Worm (Caenorhabditis elegans) whole organism, L4 larva: Measurements from ENCODE around the gene T09F3.4.

Experiments
- F10B5.3 ChIP-seq: sonication (generic microtip); optimal IDR thresholded peaks from 2 replicates; lab custom pipeline; 2016; ENCODE audit warnings: mild to moderate bottlenecking, missing genetic modification characterization, missing compliant biosample characterization
- F44E2.7 ChIP-seq: fragments of 200-800 bp; sonication (Bioruptor generic); IDR thresholded peaks from 2 replicates; pipeline ENCODE4 v2.1.2; 2022; ENCODE audit warnings: missing genetic modification characterization, missing compliant biosample characterization
- F49E8.2 ChIP-seq: sonication (generic microtip); optimal IDR thresholded peaks from 2 replicates; lab custom pipeline; 2016; ENCODE audit warnings: missing compliant biosample characterization, mild to moderate bottlenecking, missing genetic modification characterization, borderline replicate concordance
- R02D3.7 ChIP-seq: fragments of 150-350 bp; sonication (generic microtip); optimal IDR thresholded peaks from 3 replicates; lab custom pipeline; 2014; ENCODE audit warnings: missing biosample characterization, missing genetic modification characterization
- Y48G9A.11 ChIP-seq: fragments of 200-800 bp; sonication (Bioruptor generic); IDR thresholded peaks from 2 replicates; pipeline ENCODE4 v1.3.6; 2022; ENCODE audit warnings: missing genetic modification reagents, missing genetic modification characterization, missing compliant biosample characterization
- Y5F2A.4 ChIP-seq: fragments of 200-800 bp; sonication (Bioruptor generic); optimal IDR thresholded peaks from 2 replicates; lab custom pipeline; 2018; ENCODE audit warnings: mild to moderate bottlenecking, missing genetic modification characterization, missing compliant biosample characterization
- Y75B8A.6 ChIP-seq: fragments of 200-800 bp; sonication (Bioruptor generic); IDR thresholded peaks from 2 replicates; pipeline ENCODE4 v1.3.6; 2022; ENCODE audit warnings: missing genetic modification reagents, missing genetic modification characterization, missing compliant biosample characterization
- arid-1 ChIP-seq: fragments of 200-800 bp; sonication (Bioruptor generic); conservative IDR thresholded peaks from 2 replicates; pipeline ENCODE4 v1.3.6; 2022; ENCODE audit warnings: missing genetic modification reagents, missing genetic modification characterization, missing compliant biosample characterization
- ceh-32 ChIP-seq: sonication (generic microtip); optimal IDR thresholded peaks from 2 replicates; lab custom pipeline; 2016; ENCODE audit warnings: mild to moderate bottlenecking, missing genetic modification characterization, missing compliant biosample characterization; ENCODE audit not compliant: poor library complexity
- ceh-44 ChIP-seq: fragments of 200-800 bp; sonication (Bioruptor generic); IDR thresholded peaks from 2 replicates; pipeline ENCODE4 v1.3.6; 2022; ENCODE audit warnings: missing genetic modification reagents, missing genetic modification characterization, missing compliant biosample characterization
- ceh-62 ChIP-seq: sonication (generic microtip); optimal IDR thresholded peaks from 2 replicates; lab custom pipeline; 2017; ENCODE audit warnings: missing biosample characterization, missing genetic modification characterization
- ceh-82 ChIP-seq: sonication (generic microtip); optimal IDR thresholded peaks from 2 replicates; lab custom pipeline; 2017; ENCODE audit warnings: missing biosample characterization, missing genetic modification characterization
- ces-1 ChIP-seq: fragments of 150-350 bp; sonication (generic microtip); optimal IDR thresholded peaks from 4 replicates; lab custom pipeline; 2014; ENCODE audit warnings: missing biosample characterization, missing genetic modification reagents, missing genetic modification characterization
- daf-12 ChIP-seq: fragments of 150-350 bp; optimal IDR thresholded peaks from 2 replicates; lab custom pipeline; 2014; ENCODE audit warnings: missing biosample characterization, missing genetic modification reagents, missing genetic modification characterization
- daf-16 ChIP-seq, 3 experiments: sonication (generic microtip); optimal IDR thresholded peaks; 2 replicates each; lab custom pipeline; 2016 to 2017; ENCODE audit warnings: missing genetic modification characterization in 3 of 3, missing genetic modification reagents in 3 of 3, mild to moderate bottlenecking in 2 of 3, missing compliant biosample characterization in 2 of 3, missing biosample characterization in 1 of 3, moderate library complexity in 1 of 3
- daf-8 ChIP-seq: fragments of 200-800 bp; sonication (Bioruptor generic); IDR thresholded peaks from 2 replicates; pipeline ENCODE4 v1.3.6; 2022; ENCODE audit warnings: missing genetic modification characterization, missing compliant biosample characterization
- dmd-8 ChIP-seq: fragments of 200-800 bp; sonication (Bioruptor generic); IDR thresholded peaks from 2 replicates; pipeline ENCODE4 v1.3.6; 2022; ENCODE audit warnings: missing genetic modification characterization, missing compliant biosample characterization
- fkh-10 ChIP-seq: fragments of 150-350 bp; optimal IDR thresholded peaks from 2 replicates; lab custom pipeline; 2014; ENCODE audit warnings: missing biosample characterization, missing genetic modification reagents, missing genetic modification characterization
- fos-1 ChIP-seq: fragments of 150-350 bp; optimal IDR thresholded peaks from 2 replicates; lab custom pipeline; 2014; ENCODE audit warnings: missing biosample characterization, missing genetic modification characterization
- gei-8 ChIP-seq: fragments of 200-800 bp; sonication (Bioruptor generic); optimal IDR thresholded peaks from 2 replicates; lab custom pipeline; 2018; ENCODE audit warnings: mild to moderate bottlenecking, missing genetic modification characterization, missing compliant biosample characterization
- hlh-30 ChIP-seq: sonication (generic microtip); optimal IDR thresholded peaks from 2 replicates; lab custom pipeline; 2017; ENCODE audit warnings: antibody characterized with exemption, mild to moderate bottlenecking, missing genetic modification characterization, missing compliant biosample characterization; ENCODE audit not compliant: insufficient read depth
- lim-7 ChIP-seq: fragments of 200-800 bp; sonication (Bioruptor generic); IDR thresholded peaks from 2 replicates; pipeline ENCODE4 v1.3.6; 2022; ENCODE audit warnings: missing genetic modification characterization, missing compliant biosample characterization
- lin-1 ChIP-seq: fragments of 200-800 bp; sonication (Bioruptor generic); IDR thresholded peaks from 2 replicates; pipeline ENCODE4 v1.3.6; 2022; ENCODE audit warnings: missing genetic modification reagents, missing genetic modification characterization, missing compliant biosample characterization
- lin-15B ChIP-seq: fragments of 150-350 bp; sonication (generic microtip); optimal IDR thresholded peaks from 3 replicates; lab custom pipeline; 2014; ENCODE audit warnings: missing biosample characterization, missing genetic modification characterization
- lin-29 ChIP-seq: fragments of 200-800 bp; sonication (Bioruptor generic); IDR thresholded peaks from 2 replicates; pipeline ENCODE4 v1.3.6; 2022; ENCODE audit warnings: missing genetic modification reagents, missing genetic modification characterization, missing compliant biosample characterization
- lin-38 ChIP-seq: fragments of 200-800 bp; sonication (Bioruptor generic); IDR thresholded peaks from 2 replicates; pipeline ENCODE4 v1.3.6; 2022; ENCODE audit warnings: missing genetic modification reagents, missing genetic modification characterization, missing compliant biosample characterization
- lin-39 ChIP-seq: fragments of 150-350 bp; optimal IDR thresholded peaks from 2 replicates; lab custom pipeline; 2014; ENCODE audit warnings: missing biosample characterization, missing genetic modification reagents, missing genetic modification characterization
- lsy-2 ChIP-seq, 2 experiments: fragments of 150-350 bp in 1 of 2; sonication (generic microtip) in 1 of 2; optimal IDR thresholded peaks; 2 replicates each; lab custom pipeline; 2014 to 2017; ENCODE audit warnings: missing biosample characterization in 2 of 2, missing genetic modification characterization in 2 of 2
- madf-5 ChIP-seq, 2 experiments: fragments of 200-800 bp; sonication (Bioruptor generic); IDR thresholded peaks; 2 replicates each; pipeline ENCODE4 v1.3.6; 2022; ENCODE audit warnings: missing compliant biosample characterization in 2 of 2, missing genetic modification characterization in 2 of 2
- mdt-29 ChIP-seq: fragments of 200-800 bp; sonication (Bioruptor generic); IDR thresholded peaks from 2 replicates; pipeline ENCODE4 v1.3.6; 2022; ENCODE audit warnings: missing genetic modification reagents, missing genetic modification characterization, missing compliant biosample characterization
- mep-1 ChIP-seq: fragments of 150-350 bp; sonication (generic microtip); optimal IDR thresholded peaks from 3 replicates; lab custom pipeline; 2014; ENCODE audit warnings: missing biosample characterization, missing genetic modification characterization
- nhr-10 ChIP-seq: fragments of 150-350 bp; optimal IDR thresholded peaks from 2 replicates; lab custom pipeline; 2014; ENCODE audit warnings: missing biosample characterization, missing genetic modification characterization
- nhr-28 ChIP-seq: fragments of 150-350 bp; optimal IDR thresholded peaks from 2 replicates; lab custom pipeline; 2014; ENCODE audit warnings: missing biosample characterization, missing genetic modification characterization
- nhr-42 ChIP-seq: fragments of 200-800 bp; sonication (Bioruptor generic); IDR thresholded peaks from 2 replicates; pipeline ENCODE4 v1.3.6; 2022; ENCODE audit warnings: missing genetic modification characterization, missing compliant biosample characterization
- nhr-48 ChIP-seq: sonication (generic microtip); optimal IDR thresholded peaks from 2 replicates; lab custom pipeline; 2016; ENCODE audit warnings: mild to moderate bottlenecking, missing genetic modification characterization, missing compliant biosample characterization
- nhr-6 ChIP-seq: fragments of 150-350 bp; optimal IDR thresholded peaks from 2 replicates; lab custom pipeline; 2014; ENCODE audit warnings: missing biosample characterization, missing genetic modification characterization
- nhr-76 ChIP-seq: fragments of 150-350 bp; optimal IDR thresholded peaks from 2 replicates; lab custom pipeline; 2014; ENCODE audit warnings: missing biosample characterization, missing genetic modification characterization
- php-3 ChIP-seq: fragments of 200-800 bp; sonication (Bioruptor generic); IDR thresholded peaks from 2 replicates; pipeline ENCODE4 v1.3.6; 2022; ENCODE audit warnings: missing genetic modification reagents, missing genetic modification characterization, missing compliant biosample characterization
- rbr-2 ChIP-seq: sonication (generic microtip); optimal IDR thresholded peaks from 2 replicates; lab custom pipeline; 2016; ENCODE audit warnings: missing genotype, missing genetic modification characterization, missing compliant biosample characterization
- saeg-2 ChIP-seq: fragments of 200-800 bp; sonication (Bioruptor generic); IDR thresholded peaks from 2 replicates; pipeline ENCODE4 v1.3.6; 2022; ENCODE audit warnings: missing genetic modification reagents, missing genetic modification characterization, missing compliant biosample characterization
- set-16 ChIP-seq: fragments of 200-800 bp; sonication (Bioruptor generic); IDR thresholded peaks from 2 replicates; pipeline ENCODE4 v1.3.6; 2022; ENCODE audit warnings: missing genetic modification reagents, missing genetic modification characterization, missing compliant biosample characterization
- snpc-1.2 ChIP-seq: fragments of 200-800 bp; sonication (Bioruptor generic); IDR thresholded peaks from 2 replicates; pipeline ENCODE4 v1.3.6; 2022; ENCODE audit warnings: missing genetic modification reagents, missing genetic modification characterization, missing compliant biosample characterization
- spr-1 ChIP-seq: sonication (generic microtip); optimal IDR thresholded peaks from 2 replicates; lab custom pipeline; 2016; ENCODE audit warnings: mild to moderate bottlenecking, missing genetic modification characterization, missing compliant biosample characterization
- unc-39 ChIP-seq: sonication (generic microtip); optimal IDR thresholded peaks from 2 replicates; lab custom pipeline; 2017; ENCODE audit warnings: missing biosample characterization, missing genetic modification characterization
- vab-7 ChIP-seq: fragments of 200-800 bp; sonication (Bioruptor generic); IDR thresholded peaks from 2 replicates; pipeline ENCODE4 v1.3.6; 2022; ENCODE audit warnings: missing genetic modification reagents, missing genetic modification characterization, missing compliant biosample characterization
- zip-11 ChIP-seq: fragments of 200-800 bp; sonication (Bioruptor generic); IDR thresholded peaks from 2 replicates; pipeline ENCODE4 v1.3.6; 2022; ENCODE audit warnings: missing genetic modification characterization, missing compliant biosample characterization
- ztf-7 ChIP-seq: fragments of 150-350 bp; optimal IDR thresholded peaks from 2 replicates; lab custom pipeline; 2014; ENCODE audit warnings: missing biosample characterization, missing genetic modification characterization

Gene T09F3.4

DNA sequence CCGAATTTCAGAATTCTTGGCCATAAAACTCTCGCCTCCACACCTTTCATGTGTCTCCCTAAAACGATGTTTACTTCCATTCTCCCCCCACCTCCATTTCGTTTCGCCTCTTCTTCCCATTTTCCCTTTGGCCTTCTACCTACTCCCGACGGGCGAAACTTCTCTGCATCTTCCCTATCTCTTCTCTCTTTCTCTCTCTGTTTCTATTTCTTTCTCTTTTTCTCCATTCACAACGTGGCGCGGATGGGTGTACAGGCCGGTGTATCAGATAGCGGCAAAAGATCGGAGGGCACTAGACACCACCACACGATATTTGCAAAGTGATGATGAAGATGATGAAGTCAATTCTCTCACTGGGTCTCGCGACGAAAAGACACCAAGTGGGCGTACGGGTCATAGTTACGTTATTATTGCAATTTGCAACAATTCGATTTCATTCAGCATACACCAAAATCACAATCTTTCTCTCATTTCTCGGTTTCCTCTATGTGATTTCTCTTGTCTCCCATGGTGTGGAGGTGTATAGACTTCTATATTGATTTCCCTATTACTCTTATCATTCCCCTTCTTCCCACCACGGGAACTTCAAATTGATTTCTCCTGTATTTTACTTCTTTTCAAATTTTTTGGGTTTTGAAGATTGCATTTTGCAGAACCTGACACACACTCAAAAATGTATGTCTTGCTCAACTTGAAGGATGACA, 10.7 kb upstream of the T09F3.4 start, which contains the start of gene ztf-27 (continued):
- no peak for TF ChIP-seq mdt-29 (GFP tag; lab: Robert Waterston, UW)

DNA sequence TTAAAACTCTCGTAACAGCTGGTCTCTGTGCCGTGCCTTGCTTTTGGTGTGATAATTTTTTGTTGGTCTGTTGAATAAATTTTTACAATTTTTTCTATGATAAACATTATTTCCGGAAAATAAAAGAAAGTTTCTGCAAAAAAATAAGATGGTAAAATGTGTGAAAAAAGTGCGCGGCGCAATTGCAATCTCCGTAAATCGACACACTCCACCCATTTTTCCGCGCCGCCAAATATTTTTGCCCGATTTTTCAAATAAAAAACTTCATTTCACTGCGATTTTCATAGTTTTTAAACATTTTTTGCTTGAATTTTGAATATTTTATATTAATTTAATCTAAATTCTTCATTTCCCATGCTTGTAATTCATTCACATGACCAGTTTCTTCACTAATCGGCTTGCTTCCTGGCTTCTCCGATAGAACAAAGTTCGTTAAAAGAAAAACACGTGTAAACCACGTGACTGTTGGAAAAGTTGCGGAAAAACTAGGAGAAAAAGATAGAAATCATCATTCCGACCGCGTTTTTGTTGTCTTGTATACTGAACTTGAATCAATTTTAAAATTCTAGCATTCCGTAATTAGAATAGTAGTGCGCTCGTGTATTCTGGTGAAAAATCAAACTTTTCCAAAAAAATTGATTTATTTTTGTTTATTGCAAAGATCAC, 7.3 kb upstream of the T09F3.4 start:
- TF ChIP-seq lin-15B (tag; lab: Kevin White, UChicago) (no peak), nhr-42 (GFP tag; lab: Robert Waterston, UW) (no peak), daf-8 (no peak), Y75B8A.6 (GFP tag; lab: Robert Waterston, UW) (no peak), Y48G9A.11 (no peak), lin-39 (tag; lab: Kevin White, UChicago) (no peak), set-16 (GFP tag; lab: Robert Waterston, UW) (no peak), nhr-76 (tag; lab: Kevin White, UChicago) (no peak), lim-7 (no peak), fos-1 (tag; lab: Kevin White, UChicago) (no peak), daf-12 (no peak), madf-5 (GFP tag; IDR thresholded peaks at IDR 0.05; lab: Robert Waterston, UW) (no peak), gei-8 (no peak), vab-7 (GFP tag; lab: Robert Waterston, UW) (peak; percentile 44; the same call in 1 of the 2 replicates), daf-16 (GFP tag; optimal IDR thresholded peaks at IDR 0.05; lab: Kevin White, UChicago) (peak in 1 of 2 experiments; percentile 27), daf-16 (tag; optimal IDR thresholded peaks at IDR 0.05; lab: Kevin White, UChicago) (peak; percentile 70), nhr-10 (no peak), hlh-30 (tag; lab: Kevin White, UChicago) (peak; percentile 67), zip-11 (GFP tag; lab: Robert Waterston, UW) (no peak), unc-39 (no peak), lin-38 (GFP tag; lab: Robert Waterston, UW) (peak; percentile 73), dmd-8 (GFP tag; lab: Robert Waterston, UW) (no peak), Y5F2A.4 (GFP tag; lab: Kevin White, UChicago) (no peak), ztf-7 (tag; lab: Kevin White, UChicago) (no peak), F44E2.7 (no peak), lin-29 (no peak), nhr-28 (tag; lab: Kevin White, UChicago) (peak; percentile 57), F10B5.3 (tag; lab: Kevin White, UChicago) (no peak), fkh-10 (GFP tag; lab: Kevin White, UChicago) (peak; percentile 6), ces-1 (no peak), ceh-32 (tag; lab: Kevin White, UChicago) (no peak), arid-1 (GFP tag; lab: Robert Waterston, UW) (peak; percentile 53; the same call in 1 of the 2 replicates), mep-1 (tag; lab: Kevin White, UChicago) (peak; percentile 93), saeg-2 (GFP tag; lab: Robert Waterston, UW) (no peak), ceh-82 (tag; lab: Kevin White, UChicago) (no peak), lin-1 (GFP tag; lab: Robert Waterston, UW) (no peak), R02D3.7 (tag; lab: Kevin White, UChicago) (peak; percentile 99), spr-1 (tag; lab: Kevin White, UChicago) (peak; percentile 25), F49E8.2 (tag; lab: Kevin White, UChicago) (no peak), nhr-48 (tag; lab: Kevin White, UChicago) (peak; percentile 46), ceh-44 (GFP tag; lab: Robert Waterston, UW) (no peak), rbr-2 (tag; lab: Kevin White, UChicago) (peak; percentile 67), snpc-1.2 (GFP tag; lab: Robert Waterston, UW) (no peak), php-3 (GFP tag; lab: Robert Waterston, UW) (no peak), nhr-6 (peak; percentile 9), lsy-2 (tag; optimal IDR thresholded peaks at IDR 0.05; lab: Kevin White, UChicago) (peak; percentile 34 to 86), ceh-62 (tag; lab: Kevin White, UChicago) (no peak)
